Worm (Caenorhabditis elegans) whole organism, mixed stage, embryonic: ENCODE results near the gene F57A8.1.

Source experiments
- M03D4.4 ChIP-seq: sonication (generic microtip); optimal IDR thresholded peaks from 2 replicates; lab custom pipeline; 2017; ENCODE audit warnings: mild to moderate bottlenecking, missing genetic modification characterization, missing compliant biosample characterization
- bed-3 ChIP-seq: fragments of 200-800 bp; sonication (Bioruptor generic); optimal IDR thresholded peaks from 3 replicates; lab custom pipeline; 2018; ENCODE audit warnings: mild to moderate bottlenecking, missing genetic modification characterization, moderate library complexity, missing compliant biosample characterization
- blmp-1 ChIP-seq: fragments of 150-350 bp; optimal IDR thresholded peaks from 2 replicates; lab custom pipeline; 2014; ENCODE audit warnings: missing biosample characterization, missing genetic modification characterization
- ceh-39 ChIP-seq: fragments of 150-350 bp; optimal IDR thresholded peaks from 2 replicates; lab custom pipeline; 2014; ENCODE audit warnings: missing biosample characterization, missing genetic modification characterization
- ceh-43 ChIP-seq: fragments of 200-800 bp; sonication (Bioruptor generic); optimal IDR thresholded peaks from 2 replicates; lab custom pipeline; 2018; ENCODE audit warnings: mild to moderate bottlenecking, missing genetic modification characterization, moderate library complexity, missing compliant biosample characterization
- ceh-83 ChIP-seq: fragments of 200-800 bp; sonication (Bioruptor generic); optimal IDR thresholded peaks from 2 replicates; lab custom pipeline; 2018; ENCODE audit warnings: mild to moderate bottlenecking, missing genetic modification characterization, missing compliant biosample characterization
- ces-1 ChIP-seq: fragments of 150-350 bp; optimal IDR thresholded peaks from 2 replicates; lab custom pipeline; 2014; ENCODE audit warnings: missing biosample characterization, missing genetic modification reagents, missing genetic modification characterization
- cnd-1 ChIP-seq: fragments of 200-800 bp; sonication (Bioruptor generic); optimal IDR thresholded peaks from 2 replicates; lab custom pipeline; 2018; ENCODE audit warnings: mild to moderate bottlenecking, missing genetic modification characterization, missing compliant biosample characterization
- drap-1 ChIP-seq: fragments of 200-800 bp; sonication (Bioruptor generic); optimal IDR thresholded peaks from 3 replicates; lab custom pipeline; 2018; ENCODE audit warnings: mild to moderate bottlenecking, missing genetic modification characterization, missing compliant biosample characterization
- elt-1 ChIP-seq: sonication (generic microtip); optimal IDR thresholded peaks from 2 replicates; lab custom pipeline; 2017; ENCODE audit warnings: missing genetic modification characterization, mild to moderate bottlenecking, missing compliant biosample characterization, antibody characterized with exemption, moderate library complexity, borderline replicate concordance; ENCODE audit not compliant: insufficient read depth
- elt-3 ChIP-seq: fragments of 150-350 bp; optimal IDR thresholded peaks from 2 replicates; lab custom pipeline; 2014; ENCODE audit warnings: missing biosample characterization, missing genetic modification characterization
- flh-1 ChIP-seq: fragments of 200-800 bp; sonication (Bioruptor generic); optimal IDR thresholded peaks from 2 replicates; lab custom pipeline; 2018; ENCODE audit warnings: mild to moderate bottlenecking, missing genetic modification characterization, moderate library complexity, missing compliant biosample characterization
- ham-2 ChIP-seq: fragments of 200-800 bp; sonication (Bioruptor generic); optimal IDR thresholded peaks from 2 replicates; lab custom pipeline; 2018; ENCODE audit warnings: mild to moderate bottlenecking, missing genetic modification characterization, missing compliant biosample characterization
- hlh-1 ChIP-seq: fragments of 150-350 bp; optimal IDR thresholded peaks from 2 replicates; lab custom pipeline; 2014; ENCODE audit warnings: missing biosample characterization, missing genetic modification reagents, missing genetic modification characterization
- lin-32 ChIP-seq: fragments of 200-800 bp; sonication (Bioruptor generic); optimal IDR thresholded peaks from 2 replicates; lab custom pipeline; 2018; ENCODE audit warnings: mild to moderate bottlenecking, missing genetic modification characterization, missing compliant biosample characterization
- lsy-2 ChIP-seq: fragments of 150-350 bp; optimal IDR thresholded peaks from 2 replicates; lab custom pipeline; 2014; ENCODE audit warnings: missing biosample characterization, missing genetic modification characterization
- mab-5 ChIP-seq: fragments of 150-350 bp; optimal IDR thresholded peaks from 2 replicates; lab custom pipeline; 2014; ENCODE audit warnings: missing biosample characterization, missing genetic modification characterization
- mep-1 ChIP-seq: fragments of 150-350 bp; optimal IDR thresholded peaks from 2 replicates; lab custom pipeline; 2017; ENCODE audit warnings: missing biosample characterization, missing genetic modification reagents, missing genetic modification characterization, inconsistent platforms
- nhr-12 ChIP-seq: fragments of 150-350 bp; optimal IDR thresholded peaks from 2 replicates; lab custom pipeline; 2014; ENCODE audit warnings: missing biosample characterization, missing genetic modification characterization
- nhr-2 ChIP-seq: fragments of 150-350 bp; optimal IDR thresholded peaks from 2 replicates; lab custom pipeline; 2014; ENCODE audit warnings: missing biosample characterization, missing genetic modification characterization
- nhr-237 ChIP-seq: fragments of 150-350 bp; optimal IDR thresholded peaks from 2 replicates; lab custom pipeline; 2014; ENCODE audit warnings: missing biosample characterization, missing genetic modification characterization
- nhr-28 ChIP-seq: fragments of 150-350 bp; optimal IDR thresholded peaks from 2 replicates; lab custom pipeline; 2014; ENCODE audit warnings: missing biosample characterization, missing genetic modification characterization
- nhr-76 ChIP-seq: sonication (generic microtip); optimal IDR thresholded peaks from 2 replicates; lab custom pipeline; 2017; ENCODE audit warnings: missing biosample characterization, missing genetic modification characterization
- pha-4 ChIP-seq: fragments of 150-350 bp; optimal IDR thresholded peaks from 2 replicates; lab custom pipeline; 2018; ENCODE audit warnings: missing biosample characterization, missing genetic modification reagents, missing genetic modification characterization
- sem-2 ChIP-seq: fragments of 200-800 bp; sonication (Bioruptor generic); optimal IDR thresholded peaks from 2 replicates; lab custom pipeline; 2018; ENCODE audit warnings: mild to moderate bottlenecking, missing genetic modification characterization, missing compliant biosample characterization
- snpc-4 ChIP-seq: fragments of 150-350 bp; optimal IDR thresholded peaks from 2 replicates; lab custom pipeline; 2014; ENCODE audit warnings: missing biosample characterization, missing genetic modification characterization
- sptf-1 ChIP-seq: sonication (generic microtip); optimal IDR thresholded peaks from 2 replicates; lab custom pipeline; 2017; ENCODE audit warnings: mild to moderate bottlenecking, missing genetic modification characterization, moderate library complexity, missing compliant biosample characterization
- tbx-8 ChIP-seq: fragments of 200-800 bp; sonication (Bioruptor generic); optimal IDR thresholded peaks from 2 replicates; lab custom pipeline; 2018; ENCODE audit warnings: mild to moderate bottlenecking, missing genetic modification characterization, moderate library complexity, missing compliant biosample characterization
- unc-120 ChIP-seq: sonication (generic microtip); optimal IDR thresholded peaks from 2 replicates; lab custom pipeline; 2017; ENCODE audit warnings: missing genetic modification characterization, missing compliant biosample characterization; ENCODE audit not compliant: poor library complexity, severe bottlenecking
- unc-62 ChIP-seq: fragments of 150-350 bp; optimal IDR thresholded peaks from 2 replicates; lab custom pipeline; 2014; ENCODE audit warnings: missing biosample characterization, missing genetic modification reagents, missing genetic modification characterization
- zip-8 ChIP-seq: fragments of 150-350 bp; optimal IDR thresholded peaks from 2 replicates; lab custom pipeline; 2014; ENCODE audit warnings: missing biosample characterization, missing genetic modification characterization

F57A8.1 gene

DNA sequence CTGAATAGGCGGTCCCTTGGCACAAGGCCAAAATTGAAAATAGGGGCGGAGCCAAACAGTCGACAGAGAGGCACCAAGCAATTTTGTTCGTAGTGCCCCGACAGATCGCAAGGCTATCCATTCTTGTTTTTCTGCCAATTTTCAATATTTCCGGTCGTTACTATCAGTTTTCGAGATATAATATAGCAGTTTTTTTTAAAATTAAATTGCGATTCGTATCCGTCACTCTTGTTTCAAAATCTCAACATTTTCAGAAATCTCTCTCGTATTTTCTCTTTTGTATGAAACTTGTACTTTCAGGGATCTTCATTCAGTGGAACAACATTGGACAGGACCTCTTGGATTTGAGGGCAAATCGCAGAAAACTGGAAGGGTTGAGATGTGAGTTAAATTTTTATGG lies at the start of gene F57A8.1:
Gene F57A8.1, plus strand, starts transcription at position 301 of the 400 bp plus-strand sequence.
- TF ChIP-seq flh-1: no peak
- TF ChIP-seq nhr-28 (tag; lab: Kevin White, UChicago): no peak
- TF ChIP-seq tbx-8 (GFP tag; lab: Kevin White, UChicago): no peak
- TF ChIP-seq bed-3: no peak
- no peak for TF ChIP-seq elt-1 (tag; lab: Kevin White, UChicago)
- no peak for TF ChIP-seq hlh-1 (tag; lab: Kevin White, UChicago)
- TF ChIP-seq mab-5 (tag; lab: Kevin White, UChicago): no peak
- no peak for TF ChIP-seq mep-1
- no peak for TF ChIP-seq ham-2 (GFP tag; lab: Kevin White, UChicago)
- TF ChIP-seq cnd-1 (tag; lab: Kevin White, UChicago): no peak
- TF ChIP-seq nhr-2 (tag; lab: Kevin White, UChicago): no peak
- TF ChIP-seq pha-4 (tag; lab: Kevin White, UChicago): no peak
- TF ChIP-seq sem-2 (GFP tag; lab: Kevin White, UChicago): no peak
- no peak for TF ChIP-seq snpc-4
- no peak for TF ChIP-seq nhr-237 (tag; lab: Kevin White, UChicago)
- no peak for TF ChIP-seq nhr-12 (tag; lab: Kevin White, UChicago)
- TF ChIP-seq ceh-83 (GFP tag; lab: Kevin White, UChicago): no peak
- TF ChIP-seq ces-1: no peak
- no peak for TF ChIP-seq M03D4.4 (tag; lab: Kevin White, UChicago)

- no peak for TF ChIP-seq unc-62 (GFP tag; lab: Kevin White, UChicago)
- TF ChIP-seq elt-3 (tag; lab: Kevin White, UChicago): no peak
- no peak for TF ChIP-seq elt-1 (tag; lab: Kevin White, UChicago)
- no peak for TF ChIP-seq zip-8
- TF ChIP-seq pha-4 (tag; lab: Kevin White, UChicago): no peak
- no peak for TF ChIP-seq M03D4.4 (tag; lab: Kevin White, UChicago)
- no peak for TF ChIP-seq nhr-12 (tag; lab: Kevin White, UChicago)
- TF ChIP-seq lsy-2: no peak
Observed at ce11 chrV:9987688-9988087, 49.5 kb upstream of the F57A8.1 start, which contains the start of gene C27H6.8. TSS of gene C27H6.8 (minus strand) at chrV:9987788.

DNA sequence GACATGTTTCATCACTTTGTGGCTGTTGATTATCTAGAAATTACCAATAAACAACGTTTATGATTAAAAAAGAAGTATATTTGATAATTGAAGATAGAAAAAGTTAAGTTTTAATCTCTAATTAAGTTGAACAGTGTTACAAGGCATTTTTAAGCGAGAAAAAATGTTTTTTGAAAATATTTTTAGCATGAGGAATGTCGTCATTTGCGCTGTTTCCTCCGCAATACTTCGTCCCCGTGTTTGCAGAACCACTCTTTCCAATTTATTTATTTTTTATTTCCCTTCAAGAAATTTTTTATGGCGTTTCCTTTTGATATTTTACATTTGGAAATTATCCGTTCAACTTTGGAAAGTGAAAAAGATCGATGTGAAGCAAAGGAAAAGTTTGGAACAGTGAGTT lies 45.5 kb upstream of the F57A8.1 start, which contains the start of the genes rde-1 and trpp-6:
Gene rde-1, minus strand, starts transcription at position 33 of the 400 bp plus-strand sequence.
Gene trpp-6, plus strand, starts transcription at position 286 of the 400 bp plus-strand sequence.
- no peak for TF ChIP-seq tbx-8 (GFP tag; lab: Kevin White, UChicago)
- TF ChIP-seq elt-3 (tag; lab: Kevin White, UChicago): no peak
- no peak for TF ChIP-seq drap-1 (GFP tag; lab: Kevin White, UChicago)
- TF ChIP-seq hlh-1 (tag; lab: Kevin White, UChicago): no peak
- TF ChIP-seq nhr-76 (tag; lab: Kevin White, UChicago): no peak
- TF ChIP-seq zip-8: no peak
- no peak for TF ChIP-seq ceh-83 (GFP tag; lab: Kevin White, UChicago)

ce11 chrV:9995791-9996190 lies 41.3 kb upstream of the F57A8.1 start, which contains the start of gene K08H10.6:
TSS of gene K08H10.6 (minus strand) at chrV:9995891.
- no peak for TF ChIP-seq unc-120 (tag; lab: Kevin White, UChicago)

DNA sequence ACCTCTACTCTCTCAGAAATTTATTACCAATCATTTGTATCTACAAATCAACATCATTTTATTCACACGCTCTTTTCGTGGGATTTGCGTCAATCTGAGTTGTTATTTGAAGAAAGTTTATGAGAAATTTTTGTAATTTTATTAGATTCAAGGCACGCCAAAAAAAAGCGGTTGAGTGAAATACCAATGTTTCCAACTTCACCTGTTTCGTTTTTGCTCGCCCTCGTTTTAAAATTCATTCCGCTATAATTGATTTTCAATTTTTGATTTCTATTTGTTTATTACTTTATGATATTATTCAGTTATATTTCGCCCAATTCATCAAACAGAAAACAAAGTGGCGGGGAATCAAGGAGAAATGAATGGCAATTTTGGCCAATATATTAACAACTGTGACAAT lies 36.4 kb upstream of the F57A8.1 start, which contains the start of gene K08H10.10:
Gene K08H10.10, plus strand, starts transcription at position 301 of the 400 bp plus-strand sequence.
- no peak for TF ChIP-seq sem-2 (GFP tag; lab: Kevin White, UChicago)
- TF ChIP-seq lsy-2: no peak
- no peak for TF ChIP-seq mep-1
- TF ChIP-seq zip-8: no peak
- no peak for TF ChIP-seq pha-4 (tag; lab: Kevin White, UChicago)
- TF ChIP-seq elt-3 (tag; lab: Kevin White, UChicago): no peak
- TF ChIP-seq unc-62 (GFP tag; lab: Kevin White, UChicago): no peak
- no peak for TF ChIP-seq sptf-1 (tag; lab: Kevin White, UChicago)
- TF ChIP-seq ceh-43 (GFP tag; lab: Kevin White, UChicago): no peak
- TF ChIP-seq ceh-39 (tag; lab: Kevin White, UChicago): no peak
- no peak for TF ChIP-seq lin-32 (GFP tag; lab: Kevin White, UChicago)
- TF ChIP-seq blmp-1 (tag; lab: Kevin White, UChicago): no peak
